Worm (Caenorhabditis elegans) whole organism, L1 larva: Measurements from ENCODE around the gene dsl-6.

ENCODE experiments used
- efl-1 ChIP-seq, 4 experiments: fragments of 150-350 bp; optimal IDR thresholded peaks in 3 of 4; peaks in 1 of 4; 1 replicate in 1 of 4; 2 replicates in 3 of 4; lab custom pipeline; 2014; ENCODE audit warnings: missing biosample characterization in 2 of 4, missing genetic modification characterization in 2 of 4, missing genetic modification reagents in 2 of 4
- egl-27 ChIP-seq, 2 experiments: fragments of 150-350 bp in 1 of 2; sonication (generic microtip); optimal IDR thresholded peaks; 3 replicates each; lab custom pipeline; 2017 to 2018; ENCODE audit warnings: missing biosample characterization in 2 of 2, missing genetic modification characterization in 2 of 2, missing genetic modification reagents in 2 of 2
- elt-3 ChIP-seq, 6 experiments: fragments of 150-350 bp in 1 of 6; sonication (generic microtip); optimal IDR thresholded peaks; 2 replicates each; lab custom pipeline; 2017 to 2018; ENCODE audit warnings: missing biosample characterization in 6 of 6, missing genetic modification characterization in 6 of 6, inconsistent platforms in 1 of 6
- lin-35 ChIP-seq, 2 experiments: fragments of 150-350 bp; optimal IDR thresholded peaks; 2 replicates each; lab custom pipeline; 2014; ENCODE audit warnings: missing biosample characterization in 2 of 2, missing genetic modification characterization in 2 of 2, missing genetic modification reagents in 2 of 2
- lin-39 ChIP-seq: fragments of 150-350 bp; optimal IDR thresholded peaks from 2 replicates; lab custom pipeline; 2014; ENCODE audit warnings: missing biosample characterization, missing genetic modification reagents, missing genetic modification characterization
- lsy-2 ChIP-seq, 2 experiments: fragments of 150-350 bp; optimal IDR thresholded peaks; 2 replicates each; lab custom pipeline; 2014; ENCODE audit warnings: missing biosample characterization in 2 of 2, missing genetic modification characterization in 2 of 2
- mep-1 ChIP-seq: fragments of 150-350 bp; optimal IDR thresholded peaks from 2 replicates; lab custom pipeline; 2014; ENCODE audit warnings: missing biosample characterization, missing genetic modification characterization
- nhr-76 ChIP-seq: sonication (generic microtip); optimal IDR thresholded peaks from 2 replicates; lab custom pipeline; 2017; ENCODE audit warnings: missing biosample characterization, missing genetic modification characterization
- skn-1 ChIP-seq: fragments of 150-350 bp; optimal IDR thresholded peaks from 2 replicates; lab custom pipeline; 2014; ENCODE audit warnings: missing biosample characterization, missing genetic modification characterization
- snu-23 ChIP-seq: sonication (generic microtip); optimal IDR thresholded peaks from 2 replicates; lab custom pipeline; 2016; ENCODE audit warnings: missing genetic modification characterization, missing compliant biosample characterization
- sptf-1 ChIP-seq: fragments of 150-350 bp; optimal IDR thresholded peaks from 2 replicates; lab custom pipeline; 2014; ENCODE audit warnings: missing biosample characterization, missing genetic modification characterization

DNA sequence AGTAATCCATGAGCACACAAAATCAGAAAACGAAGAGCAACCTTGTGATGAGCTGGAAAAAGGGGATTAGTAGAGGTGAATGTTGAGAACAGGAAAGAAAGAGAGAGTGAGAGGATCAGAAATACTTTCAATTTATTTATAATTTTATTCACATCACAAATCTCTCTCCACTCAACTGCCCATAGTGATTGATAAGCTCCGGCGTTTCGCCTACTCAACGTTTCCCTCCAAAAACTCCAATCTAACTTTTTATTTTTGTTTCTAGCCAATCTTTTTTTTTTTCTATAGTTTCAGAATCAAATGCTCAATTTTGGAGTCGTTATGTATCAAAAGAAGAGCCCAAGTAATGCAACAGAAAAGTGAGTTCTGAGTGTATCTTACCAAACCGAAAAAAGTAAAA is 27.3 kb upstream of the dsl-6 start, which contains the start of gene kin-4:
- TF ChIP-seq egl-27 (tag; optimal IDR thresholded peaks at IDR 0.05; lab: Kevin White, UChicago): no peak
- no peak for TF ChIP-seq lsy-2 (tag; optimal IDR thresholded peaks at IDR 0.05; lab: Kevin White, UChicago)
- no peak for TF ChIP-seq lin-35 (GFP tag; optimal IDR thresholded peaks at IDR 0.05; lab: Kevin White, UChicago)
- no peak for TF ChIP-seq mep-1 (tag; lab: Kevin White, UChicago)
- no peak for TF ChIP-seq elt-3 (tag; optimal IDR thresholded peaks at IDR 0.05; lab: Kevin White, UChicago)
- no peak for TF ChIP-seq sptf-1 (tag; lab: Kevin White, UChicago)
- TF ChIP-seq nhr-76 (tag; lab: Kevin White, UChicago): no peak
- TF ChIP-seq snu-23: no peak
- no peak for TF ChIP-seq skn-1 (tag; lab: Kevin White, UChicago)
- TF ChIP-seq lin-39: no peak
- no peak for TF ChIP-seq efl-1 (optimal IDR thresholded peaks at IDR 0.05; lab: Kevin White, UChicago)
- no peak for TF ChIP-seq efl-1 (GFP tag; optimal IDR thresholded peaks at IDR 0.05 in 1 of 2; lab: Kevin White, UChicago)
